Fruit fly (Drosophila melanogaster) whole organism, larva: ENCODE data around the gene CSN8.

Experiments
- noc ChIP-seq: fragments of 200-800 bp; sonication (Bioruptor generic); optimal IDR thresholded peaks from 3 replicates; lab custom pipeline; 2019; ENCODE audit warnings: missing biosample characterization, mild to moderate bottlenecking, missing genetic modification characterization, moderate library complexity

Gene CSN8

DNA sequence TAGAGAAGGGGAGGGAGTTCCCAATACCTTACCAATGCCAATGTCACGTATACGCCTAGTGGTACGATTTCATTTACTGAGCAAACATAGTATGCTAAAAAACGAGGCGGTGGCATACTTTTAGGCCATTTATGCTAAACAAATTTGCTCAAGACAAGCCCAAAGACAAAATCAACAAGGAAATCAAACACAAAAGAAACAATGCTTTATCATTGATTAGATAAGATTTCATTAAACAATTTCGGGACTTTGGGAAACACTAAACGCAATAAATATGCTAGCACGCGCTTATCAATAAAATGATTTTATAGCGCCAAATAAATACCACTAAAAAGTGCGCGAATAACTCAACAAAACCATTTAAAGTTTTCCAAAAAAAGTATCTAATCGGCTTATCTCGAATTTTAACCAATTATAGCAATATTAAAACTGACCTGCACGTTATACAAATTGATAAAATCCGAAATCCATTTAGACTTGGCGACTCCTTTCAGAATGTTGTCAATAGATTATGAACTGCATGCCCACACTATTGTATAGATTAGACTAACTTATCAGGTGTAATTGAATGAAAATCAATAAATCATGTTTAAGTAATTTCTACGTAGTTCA, 14.0 kb upstream of the CSN8 start:
- peak; percentile 89 for TF ChIP-seq noc (tag; lab: Kevin White, UChicago)

DNA sequence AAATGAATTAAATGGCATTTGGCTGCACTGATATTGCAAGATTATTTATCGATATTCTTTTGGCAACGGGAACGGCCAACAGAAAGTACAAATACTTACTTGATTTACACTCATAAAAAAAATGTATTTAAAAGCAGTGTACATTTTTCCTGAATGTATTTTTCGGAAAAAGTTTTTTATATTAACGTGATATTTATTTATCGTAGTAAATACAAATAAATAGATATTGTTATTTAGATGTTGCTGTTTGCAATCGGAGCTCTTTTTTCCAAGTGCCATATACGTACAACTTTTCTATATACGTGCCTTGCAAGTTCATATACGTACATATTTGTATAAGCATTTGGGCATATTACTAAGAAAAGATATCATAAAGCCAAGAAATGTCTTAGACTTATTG, 13.3 kb upstream of the CSN8 start:
- no peak for TF ChIP-seq noc (tag; lab: Kevin White, UChicago)

DNA sequence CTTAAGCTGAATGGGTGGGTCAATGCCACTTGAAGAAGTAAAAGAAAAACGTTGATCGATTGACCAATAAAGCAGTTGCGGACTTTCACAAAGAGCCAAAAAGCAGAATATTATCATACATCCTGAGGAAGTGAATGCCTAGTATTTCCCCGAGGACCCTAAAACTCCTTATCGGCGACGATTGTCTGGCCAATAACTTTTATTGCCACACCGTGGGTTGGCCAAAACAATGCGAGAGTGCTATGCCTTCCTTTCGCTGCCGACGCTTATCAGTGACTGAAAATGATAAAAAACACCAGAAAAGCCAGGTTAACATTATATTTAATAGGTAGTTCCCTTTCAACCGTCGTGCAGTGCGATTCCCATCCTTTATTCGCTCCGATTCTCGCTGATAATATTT, 12.8 kb upstream of the CSN8 start, which contains the start of gene Mur29B:
TSS of gene Mur29B (plus strand) at position 324 of the 400 bp plus-strand sequence.
- no peak for TF ChIP-seq noc (tag; lab: Kevin White, UChicago)

DNA sequence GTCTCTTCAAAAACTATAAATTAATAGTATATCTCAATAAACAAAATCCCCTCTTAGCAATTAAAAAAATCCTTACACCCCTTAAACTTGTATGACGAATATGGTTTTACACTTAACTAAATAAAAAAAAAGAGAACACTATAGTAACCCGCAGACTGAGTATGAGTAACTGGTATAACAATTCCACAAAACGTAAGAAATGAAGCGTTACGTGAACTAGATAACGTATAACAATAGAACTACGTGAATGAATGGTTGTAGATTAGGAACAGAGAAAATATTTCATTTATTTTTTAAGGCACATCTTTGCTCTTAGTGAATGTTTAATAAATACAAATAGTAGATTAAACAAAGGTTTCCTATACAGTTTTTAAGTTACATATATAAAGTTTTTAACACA, 9.2 kb upstream of the CSN8 start:
- no peak for TF ChIP-seq noc (tag; lab: Kevin White, UChicago)

DNA sequence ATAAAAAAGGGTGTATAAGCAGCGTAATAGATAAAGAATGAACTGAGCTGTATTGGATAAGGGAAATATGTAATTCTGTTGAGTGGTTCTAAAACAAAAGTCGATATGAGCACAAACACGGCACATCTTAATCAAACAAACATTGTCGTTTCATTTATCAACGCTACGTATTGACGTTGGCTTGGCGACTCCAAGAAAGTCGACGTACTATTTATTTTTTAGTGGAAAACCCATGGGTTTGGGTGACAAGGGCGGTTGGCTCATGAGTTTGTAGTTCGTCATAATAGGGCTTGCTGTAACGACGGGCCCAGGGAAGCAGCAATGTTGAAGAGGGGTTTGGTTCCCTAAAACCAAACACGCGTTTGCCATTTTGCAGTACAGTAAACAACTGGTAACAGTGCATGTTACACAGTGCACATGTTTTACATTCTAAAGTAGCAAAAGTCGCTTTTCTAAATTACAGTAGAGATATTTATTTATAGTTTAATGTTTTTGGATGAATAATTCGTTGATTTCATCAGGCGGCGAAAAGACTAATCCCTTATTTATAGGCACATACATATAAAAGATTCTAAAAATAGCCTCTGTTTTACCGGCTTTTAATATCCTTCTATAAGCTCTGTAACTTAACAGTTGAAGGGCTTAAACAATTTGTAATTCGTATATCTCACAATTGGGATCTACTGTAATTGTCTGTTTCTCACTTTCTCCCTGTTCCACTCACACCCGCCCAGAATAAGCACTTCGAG, 3.3 kb upstream of the CSN8 start:
- no peak for TF ChIP-seq noc (tag; lab: Kevin White, UChicago)

DNA sequence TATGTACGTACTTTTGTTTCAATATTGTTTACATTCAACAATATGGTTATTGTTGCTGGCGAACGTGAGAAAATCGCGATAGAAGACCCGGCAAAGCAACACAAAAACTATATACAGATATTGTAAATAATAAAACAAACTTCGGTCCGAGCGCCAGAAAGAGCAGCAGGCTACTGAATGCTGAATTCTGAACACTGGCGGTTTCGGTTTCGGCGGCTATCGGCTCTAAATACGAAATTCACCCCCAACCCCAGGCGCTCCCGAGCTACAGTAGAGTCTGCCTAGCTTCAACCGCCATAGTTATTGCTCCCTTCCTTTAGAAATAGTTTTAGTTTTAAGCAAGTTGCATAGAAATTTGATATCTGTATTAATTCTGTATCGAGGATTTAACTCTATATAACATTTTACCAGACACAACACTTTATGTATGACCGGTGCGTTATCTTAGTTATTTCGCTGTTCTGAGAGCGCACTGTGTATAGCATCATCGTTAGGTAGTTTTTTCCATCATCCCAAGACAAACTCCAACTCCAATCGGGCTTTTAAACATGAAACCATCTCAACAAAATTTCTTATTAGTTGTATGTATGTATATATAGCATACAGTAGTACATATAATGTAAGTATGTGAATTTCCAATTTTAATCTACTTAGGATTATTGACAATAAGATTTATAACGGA, 2.2 kb upstream of the CSN8 start, which contains the start of gene CG7627:
TSS of gene CG7627 (minus strand) at position 197 of the 682 bp plus-strand sequence.
- peak; percentile 88 for TF ChIP-seq noc (tag; lab: Kevin White, UChicago)

DNA sequence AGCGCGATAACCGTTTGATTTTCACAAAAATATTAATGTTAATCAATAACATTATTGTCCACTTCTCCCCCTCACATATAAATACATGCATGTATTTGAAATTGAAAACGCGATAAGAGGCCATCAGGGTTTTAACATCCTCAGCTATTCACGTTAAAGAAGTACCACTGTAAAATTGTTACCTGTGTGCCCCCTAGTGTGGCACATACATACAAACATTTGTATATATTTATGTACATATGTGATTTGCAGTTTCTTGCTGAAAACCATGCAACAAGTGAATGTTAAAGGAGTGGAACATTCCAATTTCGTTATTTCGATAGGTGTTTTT, 1.7 kb upstream of the CSN8 start:
- TF ChIP-seq noc (tag; lab: Kevin White, UChicago) = no peak

DNA sequence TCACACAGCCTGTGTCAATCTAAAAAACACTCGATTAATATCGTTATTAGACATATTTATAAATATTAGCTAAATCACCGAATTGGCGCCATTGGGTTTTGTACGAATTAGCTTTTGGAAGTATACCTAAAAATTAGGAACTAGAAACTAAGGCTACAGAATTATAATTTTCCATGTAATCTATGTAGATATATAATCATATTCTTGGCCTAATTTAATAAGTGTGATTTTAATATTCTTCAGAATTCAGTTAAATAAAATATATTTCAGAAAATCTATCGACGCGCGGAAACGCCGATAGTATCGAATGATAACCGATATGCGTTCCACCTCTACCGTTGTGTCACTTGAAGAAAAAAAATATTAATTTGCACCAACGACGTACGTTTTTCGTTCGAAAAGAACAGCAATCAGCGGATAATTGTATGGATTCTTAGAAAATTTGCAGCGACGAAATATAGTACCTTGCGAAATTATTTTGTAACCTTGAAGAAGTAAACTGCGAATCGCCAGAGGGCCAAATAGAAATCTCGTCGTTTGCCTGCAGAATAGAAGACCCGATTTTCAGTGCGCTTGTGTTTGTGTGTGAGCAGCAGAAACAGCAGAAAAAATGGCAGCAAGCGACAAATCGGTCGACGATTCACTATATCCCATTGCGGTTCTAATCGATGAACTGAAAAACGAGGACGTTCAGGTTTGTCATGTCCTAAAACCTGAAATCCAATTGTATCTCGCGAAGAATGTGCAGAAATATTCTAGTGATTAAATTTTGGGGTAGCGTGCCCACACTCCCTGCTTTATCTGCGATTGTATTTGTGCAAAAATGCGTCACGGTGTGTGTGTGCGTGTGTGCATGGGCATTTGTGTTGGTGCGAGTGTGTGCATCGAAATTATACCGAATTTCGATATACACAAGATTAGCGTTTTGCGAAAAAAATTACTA, 1.3 kb downstream of the CSN8 start, which contains the start of gene Pp2A-29B:
TSS of gene Pp2A-29B (plus strand) at position 338 of the 943 bp plus-strand sequence.
- no peak for TF ChIP-seq noc (tag; lab: Kevin White, UChicago)

DNA sequence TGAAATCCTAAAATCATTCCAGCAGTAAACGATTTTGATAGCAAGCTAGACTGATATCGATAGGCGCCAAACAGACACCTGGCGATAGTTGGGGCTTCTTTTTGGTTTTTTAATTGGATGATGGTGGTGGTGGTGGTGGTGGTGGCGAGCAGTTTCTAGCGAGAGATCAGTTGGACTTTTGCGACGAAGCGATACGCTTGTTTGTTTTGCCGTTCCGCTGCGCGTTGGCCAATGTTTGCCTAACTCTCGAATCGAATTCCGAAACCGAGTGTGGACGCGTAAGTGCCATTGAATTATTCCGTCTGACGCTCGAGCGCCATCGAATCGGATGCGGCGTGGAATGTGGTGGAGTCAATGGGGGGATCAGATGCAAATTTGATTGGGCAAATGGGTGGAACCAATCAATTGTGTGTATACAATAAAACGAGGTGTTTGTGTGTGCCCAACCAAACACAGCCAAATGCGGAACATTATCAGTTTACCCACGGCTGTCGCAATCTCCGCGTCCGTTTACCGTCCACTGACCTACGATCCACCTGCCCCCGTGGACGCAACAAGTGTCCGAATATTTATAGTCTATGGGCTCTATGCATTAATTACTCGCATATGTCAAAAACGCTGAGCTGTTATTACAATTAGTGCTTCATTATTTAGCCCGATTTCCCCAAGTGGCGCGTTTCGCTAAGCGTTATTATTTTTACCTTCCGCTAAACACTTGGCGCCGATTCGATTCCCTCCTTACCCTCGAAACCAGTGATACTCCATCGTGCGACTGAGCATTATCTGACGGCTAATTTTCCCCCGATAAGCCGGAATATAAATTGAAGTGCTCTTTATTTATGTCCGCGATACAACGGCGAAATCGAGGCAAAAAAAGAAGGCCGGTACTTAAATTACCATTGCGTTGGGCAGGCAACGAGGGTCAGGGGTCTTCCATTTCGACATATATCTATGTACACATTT, 6.0 kb downstream of the CSN8 start, which contains the start of gene CG17292:
TSS of gene CG17292 (plus strand) at position 91 of the 963 bp plus-strand sequence.
- peak; percentile 70 for TF ChIP-seq noc (tag; lab: Kevin White, UChicago)

DNA sequence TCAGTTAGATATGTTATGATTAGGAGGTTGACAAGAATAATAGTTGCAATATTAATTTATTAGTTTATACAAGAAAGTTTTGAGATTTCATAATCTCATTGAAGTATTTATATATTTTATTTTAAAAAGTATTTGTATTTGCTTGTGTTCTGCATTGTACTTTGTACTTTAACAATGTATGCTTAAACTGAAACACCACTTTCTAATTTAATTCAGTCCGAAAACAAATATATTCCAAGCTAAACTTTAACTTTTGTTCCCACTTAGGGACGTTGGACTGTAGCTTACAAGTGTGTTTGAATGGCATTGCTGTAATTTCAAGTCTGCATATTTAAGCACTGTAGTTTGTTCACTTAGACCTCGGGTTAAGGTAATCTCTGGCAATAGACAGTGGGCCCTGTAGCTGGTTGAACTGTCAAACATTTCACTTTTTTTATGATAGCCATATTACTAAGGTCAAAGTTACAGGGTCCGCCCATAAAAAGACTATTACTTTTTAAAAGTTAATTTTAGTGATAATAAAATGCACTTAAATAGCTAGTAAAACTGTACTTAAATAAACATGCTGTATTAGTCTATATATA, 6.8 kb downstream of the CSN8 start:
- no peak for TF ChIP-seq noc (tag; lab: Kevin White, UChicago)

DNA sequence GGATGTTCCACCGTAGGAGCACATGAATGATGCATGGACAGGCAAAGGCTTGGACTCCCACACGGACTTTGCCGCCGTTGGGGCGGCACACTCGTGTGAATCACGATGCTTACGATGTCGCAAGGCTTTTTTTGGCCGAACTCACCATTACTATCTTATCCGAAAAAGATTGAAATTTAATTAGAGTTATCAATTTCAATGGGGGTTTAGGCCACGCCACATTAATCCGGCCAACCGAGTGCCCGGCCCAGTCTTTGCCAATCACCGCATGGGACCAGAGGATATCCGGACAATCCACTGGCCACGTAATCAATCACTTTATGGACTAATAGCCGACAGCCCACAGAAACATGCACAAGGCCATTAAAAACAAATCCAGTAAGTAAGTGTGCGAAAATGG, 7.6 kb downstream of the CSN8 start:
- no peak for TF ChIP-seq noc (tag; lab: Kevin White, UChicago)

DNA sequence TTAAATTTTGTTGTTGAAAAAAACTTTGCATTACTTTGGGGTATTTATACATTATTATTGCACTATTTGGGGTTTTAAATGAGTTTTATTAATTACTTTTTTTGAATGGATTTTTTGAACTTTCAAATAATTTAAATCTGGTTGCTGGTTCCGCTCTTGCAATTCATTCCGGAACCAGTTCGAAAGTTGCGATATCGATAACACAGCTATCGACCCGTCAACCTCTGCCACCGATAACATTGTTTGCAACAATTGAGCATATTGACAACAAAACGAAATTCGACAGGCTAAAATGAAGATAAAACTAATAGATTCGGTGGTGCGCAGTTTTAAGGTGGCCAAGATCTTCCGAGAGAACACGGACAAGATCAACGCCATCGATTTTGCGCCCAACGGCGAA, 9.6 kb downstream of the CSN8 start, which contains the start of gene Wdr82:
TSS of gene Wdr82 (plus strand) at position 227 of the 400 bp plus-strand sequence.
- TF ChIP-seq noc (tag; lab: Kevin White, UChicago) = no peak

DNA sequence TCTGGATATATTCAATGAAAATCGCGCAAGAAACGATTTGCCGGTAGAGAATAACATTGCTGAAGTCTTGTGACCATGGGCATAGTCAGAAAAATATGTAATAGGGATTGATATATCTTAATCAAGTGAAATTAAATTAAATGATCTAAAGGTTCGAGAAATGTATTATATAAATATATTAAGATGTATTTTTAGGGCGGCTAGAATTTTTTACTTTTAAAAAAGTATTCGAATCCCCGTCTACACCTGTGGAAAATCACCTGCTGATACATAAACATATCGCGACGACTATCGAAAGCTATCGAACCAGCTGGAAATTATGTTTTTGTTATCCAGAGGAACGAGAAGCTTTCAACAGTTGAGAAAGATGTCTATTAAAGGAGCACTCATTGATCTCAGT, 12.1 kb downstream of the CSN8 start, which contains the start of the genes CG13390 and CG17294:
TSS of gene CG13390 (minus strand) at position 81 of the 400 bp plus-strand sequence.
TSS of gene CG17294 (plus strand) at position 319 of the 400 bp plus-strand sequence.
- TF ChIP-seq noc (tag; lab: Kevin White, UChicago) = peak; percentile 99
